Worm (Caenorhabditis elegans): ENCODE measurements around the gene ZC239.20.

Gene ZC239.20

ce11 chrII:3225780-3226179 lies 19.5 kb upstream of the ZC239.20 start, which contains the start of gene ZC239.17:
Gene ZC239.17, minus strand, starts transcription at chrII:3225880.
- TF ChIP-seq skn-1 (tag; optimal IDR thresholded peaks at IDR 0.05): no peak
- TF ChIP-seq nhr-12 (tag; optimal IDR thresholded peaks at IDR 0.05): no peak
- TF ChIP-seq sox-4 (tag; optimal IDR thresholded peaks at IDR 0.05): no peak
- no peak for TF ChIP-seq lin-14 (GFP tag; optimal IDR thresholded peaks at IDR 0.05)
- no peak for TF ChIP-seq ceh-90 (tag; optimal IDR thresholded peaks at IDR 0.05)
- TF ChIP-seq fkh-4 (tag; optimal IDR thresholded peaks at IDR 0.05; ENCODE audit: borderline replicate concordance): no peak
- no peak for TF ChIP-seq nhr-71 (tag; optimal IDR thresholded peaks at IDR 0.05)
- no peak for TF ChIP-seq hpl-2 (GFP tag; optimal IDR thresholded peaks at IDR 0.05)
- TF ChIP-seq rnt-1 (tag; optimal IDR thresholded peaks at IDR 0.05): no peak
- no peak for TF ChIP-seq nhr-11 (tag; optimal IDR thresholded peaks at IDR 0.05)
- TF ChIP-seq nhr-85 (tag): no peak
- TF ChIP-seq hlh-4 (tag; optimal IDR thresholded peaks at IDR 0.05): no peak
- TF ChIP-seq alr-1 (tag; optimal IDR thresholded peaks at IDR 0.05; ENCODE audit: borderline replicate concordance): no peak
- TF ChIP-seq fkh-10 (GFP tag; optimal IDR thresholded peaks at IDR 0.05): no peak
- TF ChIP-seq nhr-77 (tag; optimal IDR thresholded peaks at IDR 0.05): no peak
- no peak for TF ChIP-seq efl-3 (GFP tag; optimal IDR thresholded peaks at IDR 0.05)
- TF ChIP-seq lin-13 (GFP tag; optimal IDR thresholded peaks at IDR 0.05): no peak

- TF ChIP-seq sup-37 (GFP tag; optimal IDR thresholded peaks at IDR 0.05): no peak
- TF ChIP-seq elt-2 (tag; optimal IDR thresholded peaks at IDR 0.05): peak; percentile 44
- no peak for TF ChIP-seq efl-1 (optimal IDR thresholded peaks at IDR 0.05)
- TF ChIP-seq efl-1 (GFP tag; optimal IDR thresholded peaks at IDR 0.05 in 1 of 2): no peak
- no peak for TF ChIP-seq irx-1 (tag; optimal IDR thresholded peaks at IDR 0.05)
- TF ChIP-seq nhr-20 (tag; optimal IDR thresholded peaks at IDR 0.05): no peak
Measured at ce11 chrII:3225200-3225599, 18.9 kb upstream of the ZC239.20 start, which contains the start of gene ZC239.16. Gene ZC239.16, minus strand, starts transcription at chrII:3225319.

ce11 chrII:3224631-3225030 lies 18.3 kb upstream of the ZC239.20 start, which contains the start of gene ZC239.15:
Gene ZC239.15, minus strand, starts transcription at chrII:3224731.
- no peak for TF ChIP-seq lin-15B (tag; optimal IDR thresholded peaks at IDR 0.05)
- TF ChIP-seq fkh-10 (GFP tag; optimal IDR thresholded peaks at IDR 0.05): no peak

ce11 chrII:3222686-3223085 lies 16.4 kb upstream of the ZC239.20 start, which contains the start of gene ZC239.13:
Gene ZC239.13, minus strand, starts transcription at chrII:3222839.
- TF ChIP-seq skn-1 (tag; optimal IDR thresholded peaks at IDR 0.05) (no peak), elt-2 (tag; optimal IDR thresholded peaks at IDR 0.05) (peak; percentile 21)

ce11 chrII:3221730-3222129 lies 15.4 kb upstream of the ZC239.20 start, which contains the start of gene ZC239.14:
Gene ZC239.14, minus strand, starts transcription at chrII:3222034.
- TF ChIP-seq egl-27 (tag; optimal IDR thresholded peaks at IDR 0.05) (no peak), sup-37 (GFP tag; optimal IDR thresholded peaks at IDR 0.05) (no peak), mef-2 (tag; optimal IDR thresholded peaks at IDR 0.05) (no peak), aly-2 (tag; optimal IDR thresholded peaks at IDR 0.05) (no peak), lin-14 (GFP tag; optimal IDR thresholded peaks at IDR 0.05) (no peak), elt-3 (tag; optimal IDR thresholded peaks at IDR 0.05) (no peak), ets-5 (GFP tag; IDR thresholded peaks at IDR 0.05) (no peak), lir-3 (tag; optimal IDR thresholded peaks at IDR 0.05; ENCODE audit: poor library complexity) (no peak), lin-35 (GFP tag; optimal IDR thresholded peaks at IDR 0.05) (no peak)

ce11 chrII:3220723-3221122 lies 14.4 kb upstream of the ZC239.20 start, which contains the start of gene ZC239.22:
Gene ZC239.22, minus strand, starts transcription at chrII:3220823.
- TF ChIP-seq mep-1 (tag; optimal IDR thresholded peaks at IDR 0.05) (no peak), sup-37 (GFP tag; optimal IDR thresholded peaks at IDR 0.05) (no peak), hlh-4 (tag; optimal IDR thresholded peaks at IDR 0.05) (no peak)

All from whole organism, L1 larva.